Fruit fly (Drosophila melanogaster) whole organism, embryonic: ENCODE measurements around the gene CG15365.

Source experiments
- Awh ChIP-seq: fragments of 200-800 bp; sonication (Bioruptor generic); IDR thresholded peaks from 2 replicates; pipeline ENCODE4, ENCODE4 v1.3.6; 2022; ENCODE audit warnings: missing biosample characterization, missing genetic modification characterization
- Blimp-1 ChIP-seq: fragments of 200-800 bp; sonication (Bioruptor generic); optimal IDR thresholded peaks from 3 replicates; lab custom pipeline; 2018; ENCODE audit warnings: missing biosample characterization, missing genetic modification characterization, mild to moderate bottlenecking, moderate library complexity, missing genetic modification reagents
- CG11695 ChIP-seq: fragments of 200-800 bp; sonication (Bioruptor generic); IDR thresholded peaks from 3 replicates; pipeline ENCODE4 v1.3.6; 2022; ENCODE audit warnings: missing biosample characterization, missing genetic modification characterization
- CG15269 ChIP-seq: fragments of 200-800 bp; sonication (Bioruptor generic); optimal IDR thresholded peaks from 2 replicates; lab custom pipeline; 2018; ENCODE audit warnings: missing biosample characterization, mild to moderate bottlenecking, missing genetic modification characterization, moderate library complexity
- CG17328 ChIP-seq: fragments of 200-800 bp; sonication (Bioruptor generic); IDR thresholded peaks from 2 replicates; pipeline ENCODE4 v1.3.6; 2022; ENCODE audit warnings: missing biosample characterization, missing genetic modification characterization
- CG17385 ChIP-seq: fragments of 200-800 bp; sonication (Bioruptor generic); optimal IDR thresholded peaks from 3 replicates; lab custom pipeline; 2018; ENCODE audit warnings: missing biosample characterization, mild to moderate bottlenecking, missing genetic modification characterization
- CG18262 ChIP-seq: fragments of 200-800 bp; optimal IDR thresholded peaks from 3 replicates; lab custom pipeline; 2019; ENCODE audit warnings: missing biosample characterization, mild to moderate bottlenecking, missing genetic modification characterization, moderate library complexity
- CG2712 ChIP-seq: fragments of 200-800 bp; optimal IDR thresholded peaks from 3 replicates; lab custom pipeline; 2019; ENCODE audit warnings: missing biosample characterization, mild to moderate bottlenecking, missing genetic modification characterization, moderate library complexity
- CG2889 ChIP-seq: fragments of 200-800 bp; sonication (Bioruptor generic); IDR thresholded peaks from 3 replicates; pipeline ENCODE4 v1.3.6; 2022; ENCODE audit warnings: missing biosample characterization, missing genetic modification characterization
- CG30020 ChIP-seq: fragments of 200-800 bp; optimal IDR thresholded peaks from 2 replicates; lab custom pipeline; 2019; ENCODE audit warnings: missing biosample characterization, mild to moderate bottlenecking, missing genetic modification characterization, moderate library complexity
- CG31441 ChIP-seq: fragments of 200-800 bp; sonication (Bioruptor generic); IDR thresholded peaks from 2 replicates; pipeline ENCODE4 v1.3.6; 2022; ENCODE audit warnings: missing biosample characterization, missing genetic modification characterization
- CG3163 ChIP-seq: fragments of 200-800 bp; sonication (Bioruptor generic); optimal IDR thresholded peaks from 3 replicates; lab custom pipeline; 2016; ENCODE audit warnings: missing biosample characterization, missing genetic modification characterization
- CG32532 ChIP-seq: fragments of 200-800 bp; sonication (Bioruptor generic); IDR thresholded peaks from 2 replicates; pipeline ENCODE4 v1.3.6; 2022; ENCODE audit warnings: missing biosample characterization, missing genetic modification characterization
- CG3847 ChIP-seq: fragments of 200-800 bp; sonication (Bioruptor generic); IDR thresholded peaks from 2 replicates; pipeline ENCODE4 v1.3.6; 2022; ENCODE audit warnings: missing biosample characterization, missing genetic modification characterization
- CG4404 ChIP-seq: fragments of 200-800 bp; sonication (Bioruptor generic); IDR thresholded peaks from 2 replicates; pipeline ENCODE4 v1.3.6; 2022; ENCODE audit warnings: missing biosample characterization, missing genetic modification characterization
- CG4707 ChIP-seq: fragments of 200-800 bp; sonication (Bioruptor generic); optimal IDR thresholded peaks from 2 replicates; lab custom pipeline; 2018; ENCODE audit warnings: missing biosample characterization, mild to moderate bottlenecking, missing genetic modification characterization, moderate library complexity
- CG5180 ChIP-seq: fragments of 200-800 bp; sonication (Bioruptor generic); optimal IDR thresholded peaks from 3 replicates; lab custom pipeline; 2017; ENCODE audit warnings: missing biosample characterization, missing genetic modification characterization, mild to moderate bottlenecking, moderate library complexity, missing genetic modification reagents
- CG6683 ChIP-seq: fragments of 200-800 bp; sonication (Bioruptor generic); optimal IDR thresholded peaks from 2 replicates; lab custom pipeline; 2017; ENCODE audit warnings: missing biosample characterization, mild to moderate bottlenecking, missing genetic modification characterization, missing genetic modification reagents
- CG6689 ChIP-seq: fragments of 200-800 bp; sonication (Bioruptor generic); IDR thresholded peaks from 2 replicates; pipeline ENCODE4 v1.3.6; 2022; ENCODE audit warnings: missing biosample characterization, missing genetic modification characterization
- CG7786 ChIP-seq: fragments of 200-800 bp; sonication (Bioruptor generic); optimal IDR thresholded peaks from 2 replicates; lab custom pipeline; 2016; ENCODE audit warnings: missing biosample characterization, missing genetic modification characterization
- CG9727 ChIP-seq: fragments of 200-800 bp; sonication (Bioruptor generic); optimal IDR thresholded peaks from 3 replicates; lab custom pipeline; 2017; ENCODE audit warnings: missing biosample characterization, mild to moderate bottlenecking, missing genetic modification characterization
- CG9817 ChIP-seq: fragments of 200-800 bp; sonication (Bioruptor generic); optimal IDR thresholded peaks from 2 replicates; lab custom pipeline; 2018; ENCODE audit warnings: missing biosample characterization, mild to moderate bottlenecking, missing genetic modification characterization, moderate library complexity
- Camta ChIP-seq: fragments of 200-800 bp; sonication (Bioruptor generic); optimal IDR thresholded peaks from 2 replicates; lab custom pipeline; 2016; ENCODE audit warnings: missing biosample characterization, missing genetic modification characterization
- Dbx ChIP-seq: fragments of 200-800 bp; sonication (Bioruptor generic); IDR thresholded peaks from 3 replicates; pipeline ENCODE4 v1.3.6; 2022; ENCODE audit warnings: missing biosample characterization, missing genetic modification characterization
- Ets65A ChIP-seq: fragments of 200-800 bp; sonication (Bioruptor generic); peaks from one replicate; lab custom pipeline; 2016; ENCODE audit warnings: missing biosample characterization, missing genetic modification characterization
- Fer3 ChIP-seq: fragments of 200-800 bp; sonication (Bioruptor generic); optimal IDR thresholded peaks from 2 replicates; lab custom pipeline; 2018; ENCODE audit warnings: missing biosample characterization, mild to moderate bottlenecking, missing genetic modification characterization, moderate library complexity
- HLHmδ ChIP-seq: fragments of 200-800 bp; sonication (Bioruptor generic); optimal IDR thresholded peaks from 2 replicates; lab custom pipeline; 2018; ENCODE audit warnings: missing biosample characterization, mild to moderate bottlenecking, missing genetic modification characterization, moderate library complexity
- PHDP ChIP-seq: fragments of 200-800 bp; sonication (Bioruptor generic); optimal IDR thresholded peaks from 3 replicates; lab custom pipeline; 2018; ENCODE audit warnings: missing biosample characterization, mild to moderate bottlenecking, missing genetic modification characterization, moderate library complexity
- Sox100B ChIP-seq: fragments of 200-800 bp; sonication (Bioruptor generic); optimal IDR thresholded peaks from 3 replicates; lab custom pipeline; 2018; ENCODE audit warnings: missing biosample characterization, mild to moderate bottlenecking, missing genetic modification characterization
- Sox102F ChIP-seq: fragments of 200-800 bp; sonication (Bioruptor generic); optimal IDR thresholded peaks from 2 replicates; lab custom pipeline; 2018; ENCODE audit warnings: missing biosample characterization, mild to moderate bottlenecking, missing genetic modification characterization, moderate library complexity
- al ChIP-seq: fragments of 200-800 bp; sonication (Bioruptor generic); IDR thresholded peaks from 2 replicates; pipeline ENCODE4 v1.3.6; 2022; ENCODE audit warnings: missing biosample characterization, missing genetic modification characterization
- amos ChIP-seq: fragments of 200-800 bp; sonication (Bioruptor generic); IDR thresholded peaks from 2 replicates; pipeline ENCODE4 v1.3.6; 2022; ENCODE audit warnings: missing biosample characterization, missing genetic modification characterization; ENCODE audit not compliant: partially characterized antibody
- bcd ChIP-seq: fragments of 200-800 bp; sonication (Bioruptor generic); optimal IDR thresholded peaks from 2 replicates; lab custom pipeline; 2017; ENCODE audit warnings: missing biosample characterization, mild to moderate bottlenecking, missing genetic modification characterization
- bsh ChIP-seq, 2 experiments: fragments of 200-800 bp; sonication (Bioruptor generic); optimal IDR thresholded peaks; 2 replicates each; lab custom pipeline; 2017 to 2018; ENCODE audit warnings: mild to moderate bottlenecking in 2 of 2, missing biosample characterization in 2 of 2, missing genetic modification characterization in 2 of 2, moderate library complexity in 1 of 2
- ci ChIP-seq: fragments of 200-800 bp; sonication (Bioruptor generic); IDR thresholded peaks from 3 replicates; pipeline ENCODE4 v1.3.6; 2022; ENCODE audit warnings: missing biosample characterization, missing genetic modification characterization
- crc ChIP-seq: fragments of 200-800 bp; sonication (Bioruptor generic); optimal IDR thresholded peaks from 2 replicates; lab custom pipeline; 2016; ENCODE audit warnings: missing biosample characterization, missing genetic modification characterization
- dpn ChIP-seq, 2 experiments: fragments of 200-800 bp; sonication (Bioruptor generic); optimal IDR thresholded peaks; 3 replicates each; lab custom pipeline; 2016; ENCODE audit warnings: missing biosample characterization in 2 of 2, missing genetic modification characterization in 2 of 2
- dysf ChIP-seq: fragments of 200-800 bp; sonication (Bioruptor generic); IDR thresholded peaks from 3 replicates; pipeline ENCODE4 v1.3.6; 2022; ENCODE audit warnings: missing biosample characterization, missing genetic modification characterization
- en ChIP-seq: fragments of 200-800 bp; sonication (Bioruptor generic); optimal IDR thresholded peaks from 2 replicates; lab custom pipeline; 2016; ENCODE audit warnings: missing biosample characterization, missing genetic modification characterization
- fd96Cb ChIP-seq: fragments of 200-800 bp; sonication (Bioruptor generic); optimal IDR thresholded peaks from 2 replicates; lab custom pipeline; 2018; ENCODE audit warnings: missing biosample characterization, mild to moderate bottlenecking, missing genetic modification characterization, moderate library complexity
- knrl ChIP-seq: fragments of 200-800 bp; sonication (Bioruptor generic); IDR thresholded peaks from 3 replicates; pipeline ENCODE4 v1.3.6; 2022; ENCODE audit warnings: missing biosample characterization, missing genetic modification characterization; ENCODE audit not compliant: partially characterized antibody
- lbe ChIP-seq: fragments of 200-800 bp; sonication (Bioruptor generic); optimal IDR thresholded peaks from 2 replicates; lab custom pipeline; 2016; ENCODE audit warnings: missing biosample characterization, mild to moderate bottlenecking, missing genetic modification characterization
- nmo ChIP-seq: fragments of 200-800 bp; sonication (Bioruptor generic); optimal IDR thresholded peaks from 2 replicates; lab custom pipeline; 2018; ENCODE audit warnings: missing biosample characterization, mild to moderate bottlenecking, missing genetic modification characterization, moderate library complexity
- sd ChIP-seq: fragments of 200-800 bp; sonication (Bioruptor generic); optimal IDR thresholded peaks from 3 replicates; lab custom pipeline; 2018; ENCODE audit warnings: missing biosample characterization, mild to moderate bottlenecking, missing genetic modification characterization, moderate library complexity
- slp2 ChIP-seq: fragments of 200-800 bp; sonication (Bioruptor generic); optimal IDR thresholded peaks from 2 replicates; lab custom pipeline; 2016; ENCODE audit warnings: missing biosample characterization, missing genetic modification characterization
- sqz ChIP-seq: fragments of 200-800 bp; sonication (Bioruptor generic); optimal IDR thresholded peaks from 3 replicates; lab custom pipeline; 2018; ENCODE audit warnings: missing biosample characterization, mild to moderate bottlenecking, missing genetic modification characterization
- twi ChIP-seq: fragments of 200-800 bp; optimal IDR thresholded peaks from 2 replicates; lab custom pipeline; 2019; ENCODE audit warnings: missing biosample characterization, mild to moderate bottlenecking, missing genetic modification characterization, moderate library complexity
- unpg ChIP-seq: fragments of 200-800 bp; sonication (Bioruptor generic); optimal IDR thresholded peaks from 3 replicates; lab custom pipeline; 2018; ENCODE audit warnings: missing biosample characterization, mild to moderate bottlenecking, missing genetic modification characterization, moderate library complexity
- zen ChIP-seq: fragments of 200-800 bp; sonication (Bioruptor generic); optimal IDR thresholded peaks from 3 replicates; lab custom pipeline; 2018; ENCODE audit warnings: missing biosample characterization, mild to moderate bottlenecking, missing genetic modification characterization, moderate library complexity

CG15365 gene

dm6 chrX:9066802-9067489 lies 837 bp downstream of the CG15365 start (continued):
- no peak for TF ChIP-seq HLHmδ (GFP tag; lab: Kevin White, UChicago)
- peak; percentile 32 for TF ChIP-seq Blimp-1 (GFP tag; lab: Kevin White, UChicago)
- no peak for TF ChIP-seq CG6689
- peak; percentile 38; the same call in 1 of the 3 replicates for TF ChIP-seq CG11695 (GFP tag; lab: Robert Waterston, UW)
- TF ChIP-seq CG32532, result peak; percentile 56
- peak; percentile 10 for TF ChIP-seq CG18262 (tag; lab: Kevin White, UChicago)
- TF ChIP-seq CG6683, result no peak
- peak; percentile 38 for TF ChIP-seq Ets65A (GFP tag; lab: Kevin White, UChicago)
- peak; percentile 26 for TF ChIP-seq fd96Cb (tag; lab: Kevin White, UChicago)
- no peak for TF ChIP-seq CG4707 (GFP tag; lab: Kevin White, UChicago)
- TF ChIP-seq twi (tag; lab: Kevin White, UChicago), result no peak
- peak; percentile 11 for TF ChIP-seq PHDP (tag; lab: Kevin White, UChicago)
- 0 out of 3 replicates have a peak, but pooled peaks have one; percentile 46 for TF ChIP-seq CG2889 (GFP tag; lab: Robert Waterston, UW)
- TF ChIP-seq crc, result no peak
- TF ChIP-seq CG3847, result 0 out of 2 replicates have a peak, but pooled peaks have one; percentile 15
- TF ChIP-seq CG31441 (GFP tag; lab: Robert Waterston, UW), result 0 out of 2 replicates have a peak, but pooled peaks have one; percentile 20
- peak; percentile 11 for TF ChIP-seq CG2712 (tag; lab: Kevin White, UChicago)
- no peak for TF ChIP-seq Camta (GFP tag; lab: Kevin White, UChicago)
- TF ChIP-seq CG5180 (GFP tag; lab: Kevin White, UChicago), result no peak
- TF ChIP-seq ci, result 0 out of 3 replicates have a peak, but pooled peaks have one; percentile 17
- TF ChIP-seq CG9817 (tag; lab: Kevin White, UChicago), result peak; percentile 12
- TF ChIP-seq sd (tag; lab: Kevin White, UChicago), result no peak
- TF ChIP-seq CG17328, result peak; percentile 36; the same call in 1 of the 2 replicates
- TF ChIP-seq CG3163 (GFP tag; lab: Kevin White, UChicago), result no peak
- TF ChIP-seq al (GFP tag; lab: Robert Waterston, UW), result peak; percentile 28; the same call in 1 of the 2 replicates
- TF ChIP-seq Sox100B (GFP tag; lab: Kevin White, UChicago), result peak; percentile 0
- no peak for TF ChIP-seq Dbx (GFP tag; lab: Robert Waterston, UW)
- TF ChIP-seq dysf (GFP tag; lab: Robert Waterston, UW), result peak; percentile 49; the same call in 2 of the 3 replicates
- no peak for TF ChIP-seq CG30020 (tag; lab: Kevin White, UChicago)
- TF ChIP-seq lbe (GFP tag; lab: Kevin White, UChicago), result peak; percentile 64
- peak; percentile 29 for TF ChIP-seq Fer3 (tag; lab: Kevin White, UChicago)
- no peak for TF ChIP-seq zen
- TF ChIP-seq bcd (GFP tag; lab: Kevin White, UChicago), result peak; percentile 3
- peak; percentile 42 for TF ChIP-seq unpg (GFP tag; lab: Kevin White, UChicago)
- TF ChIP-seq CG4404 (GFP tag; lab: Robert Waterston, UW), result no peak
- peak; percentile 22 for TF ChIP-seq nmo (GFP tag; lab: Kevin White, UChicago)
- peak in 1 of 2 experiments; percentile 20 for TF ChIP-seq dpn (GFP tag; optimal IDR thresholded peaks at IDR 0.05; lab: Kevin White, UChicago)
- no peak for TF ChIP-seq amos (GFP tag; lab: Robert Waterston, UW)
- peak; percentile 44 to 47 for TF ChIP-seq bsh (GFP tag; optimal IDR thresholded peaks at IDR 0.05; lab: Kevin White, UChicago)
- peak; percentile 52 for TF ChIP-seq Sox102F
- TF ChIP-seq CG17385, result peak; percentile 35
- TF ChIP-seq sqz, result no peak
- peak; percentile 10 for TF ChIP-seq CG9727
- TF ChIP-seq CG7786, result no peak
- no peak for TF ChIP-seq slp2 (GFP tag; lab: Kevin White, UChicago)
- TF ChIP-seq en (GFP tag; lab: Kevin White, UChicago), result no peak
- TF ChIP-seq Awh (GFP tag; lab: Robert Waterston, UW), result no peak
- TF ChIP-seq CG15269, result peak; percentile 46
- TF ChIP-seq knrl (GFP tag; lab: Robert Waterston, UW), result no peak
